Fruit fly (Drosophila melanogaster): ENCODE measurements around the gene CG14301.
A peak's percentile ranks its signal among the peaks of the same experiment; 100 is the strongest.

Gene CG14301

dm6 chr3R:18583881-18584545 lies 57.2 kb downstream of the CG14301 start (continued):
- TF ChIP-seq CG18619 (GFP tag; optimal IDR thresholded peaks at IDR 0.05), result peak; percentile 97
- TF ChIP-seq bsh (GFP tag; optimal IDR thresholded peaks at IDR 0.05), result peak; percentile 89 to 98
- TF ChIP-seq D (optimal IDR thresholded peaks at IDR 0.05), result no peak
- peak; percentile 98 for TF ChIP-seq D (GFP tag; optimal IDR thresholded peaks at IDR 0.05)
- peak; percentile 51 for TF ChIP-seq MESR4 (GFP tag; optimal IDR thresholded peaks at IDR 0.05)
- peak; percentile 27 for TF ChIP-seq corto (GFP tag; optimal IDR thresholded peaks at IDR 0.05)
- TF ChIP-seq Ada2b (GFP tag; IDR thresholded peaks at IDR 0.05), result peak; percentile 85
- TF ChIP-seq cwo (GFP tag; optimal IDR thresholded peaks at IDR 0.05), result peak; percentile 92
- TF ChIP-seq sens (GFP tag), result peak; percentile 100
- TF ChIP-seq cad (GFP tag; optimal IDR thresholded peaks at IDR 0.05), result no peak
- peak; percentile 96 for TF ChIP-seq phol (tag; optimal IDR thresholded peaks at IDR 0.05)
- peak; percentile 92 for TF ChIP-seq CG10267 (tag; optimal IDR thresholded peaks at IDR 0.05)
- peak; percentile 94 for TF ChIP-seq CG9932 (GFP tag; IDR thresholded peaks at IDR 0.05)
- peak; percentile 98 for TF ChIP-seq lab (GFP tag; optimal IDR thresholded peaks at IDR 0.05)
- peak; percentile 97 for TF ChIP-seq CG1602 (GFP tag; optimal IDR thresholded peaks at IDR 0.05)
- peak; percentile 97 for TF ChIP-seq Xbp1 (GFP tag; optimal IDR thresholded peaks at IDR 0.05)
- TF ChIP-seq slp2 (GFP tag; optimal IDR thresholded peaks at IDR 0.05), result peak; percentile 93
- peak; percentile 93 for TF ChIP-seq CG17328 (GFP tag; IDR thresholded peaks at IDR 0.05)
- TF ChIP-seq ac (GFP tag; optimal IDR thresholded peaks at IDR 0.05), result peak; percentile 78
- peak; percentile 97 for TF ChIP-seq az2 (GFP tag; optimal IDR thresholded peaks at IDR 0.05)
- peak; percentile 97 for TF ChIP-seq CG12769 (tag; optimal IDR thresholded peaks at IDR 0.05)
- peak; percentile 56; the same call in 1 of the 2 replicates for TF ChIP-seq CkIIα-i1 (GFP tag; IDR thresholded peaks at IDR 0.05)
- peak; percentile 93 for TF ChIP-seq zfh2 (GFP tag; optimal IDR thresholded peaks at IDR 0.05)
- TF ChIP-seq CG17361 (GFP tag; IDR thresholded peaks at IDR 0.05), result peak; percentile 98
- peak; percentile 56 for TF ChIP-seq bigmax (GFP tag; optimal IDR thresholded peaks at IDR 0.05)
- TF ChIP-seq Dp (GFP tag; optimal IDR thresholded peaks at IDR 0.05), result peak; percentile 23
- TF ChIP-seq CG2129 (GFP tag; IDR thresholded peaks at IDR 0.05; ENCODE audit: partially characterized antibody), result no peak
- TF ChIP-seq CG13894 (tag; optimal IDR thresholded peaks at IDR 0.05), result peak; percentile 93
- TF ChIP-seq B-H1 (GFP tag; IDR thresholded peaks at IDR 0.05), result peak; percentile 86
- TF ChIP-seq Optix (GFP tag; IDR thresholded peaks at IDR 0.05), result peak; percentile 97
- no peak for TF ChIP-seq pan (optimal IDR thresholded peaks at IDR 0.05)
- peak in 1 of 2 experiments; percentile 90 for TF ChIP-seq pan (GFP tag; optimal IDR thresholded peaks at IDR 0.05 in 1 of 2, IDR thresholded peaks at IDR 0.05 in 1 of 2)
- peak; percentile 69 for TF ChIP-seq ham (GFP tag; IDR thresholded peaks at IDR 0.05)
- TF ChIP-seq CG7839 (tag; optimal IDR thresholded peaks at IDR 0.05), result peak; percentile 97
- peak; percentile 97 for TF ChIP-seq CG13624 (GFP tag; optimal IDR thresholded peaks at IDR 0.05)
- peak; percentile 92 for TF ChIP-seq CG4730 (GFP tag; IDR thresholded peaks at IDR 0.05)
- TF ChIP-seq onecut (GFP tag; IDR thresholded peaks at IDR 0.05), result peak; percentile 91
- TF ChIP-seq Chrac-16 (GFP tag; optimal IDR thresholded peaks at IDR 0.05), result peak; percentile 96
- TF ChIP-seq tup (GFP tag; optimal IDR thresholded peaks at IDR 0.05), result peak; percentile 93
- TF ChIP-seq CG2116 (GFP tag; optimal IDR thresholded peaks at IDR 0.05), result peak; percentile 80
- TF ChIP-seq gcm2 (GFP tag; optimal IDR thresholded peaks at IDR 0.05), result peak; percentile 94
- TF ChIP-seq CG9437 (GFP tag; optimal IDR thresholded peaks at IDR 0.05), result peak; percentile 93
- 0 out of 2 replicates have a peak, but pooled peaks have one; percentile 24 for TF ChIP-seq hbn (GFP tag; IDR thresholded peaks at IDR 0.05; ENCODE audit: partially characterized antibody)
- TF ChIP-seq trem (tag; optimal IDR thresholded peaks at IDR 0.05), result peak; percentile 95
- TF ChIP-seq dysf (GFP tag; IDR thresholded peaks at IDR 0.05), result peak; percentile 97
- TF ChIP-seq CG17385 (GFP tag; optimal IDR thresholded peaks at IDR 0.05), result peak; percentile 94
- TF ChIP-seq schlank (tag; optimal IDR thresholded peaks at IDR 0.05), result peak; percentile 87
- TF ChIP-seq Bgb (GFP tag; IDR thresholded peaks at IDR 0.05; ENCODE audit: partially characterized antibody), result peak; percentile 39; the same call in 1 of the 2 replicates
- peak; percentile 94 for TF ChIP-seq CG6175 (GFP tag; IDR thresholded peaks at IDR 0.05)
- TF ChIP-seq grau (tag; optimal IDR thresholded peaks at IDR 0.05), result peak; percentile 96
